Fruit fly (Drosophila melanogaster) Kc167 (cell line): ENCODE data around the gene CG12071.

Source experiments
- Myc ChIP-seq: fragments of >200 bp; optimal IDR thresholded peaks from 2 replicates; lab custom pipeline; 2017; ENCODE audit warnings: missing external identifiers
- h ChIP-seq: fragments of >200 bp; optimal IDR thresholded peaks from 3 replicates; lab custom pipeline; 2018; ENCODE audit warnings: missing external identifiers
- insv ChIP-seq: fragments of >200 bp; optimal IDR thresholded peaks from 3 replicates; lab custom pipeline; 2018; ENCODE audit warnings: missing external identifiers
- psq ChIP-seq: fragments of >200 bp; optimal IDR thresholded peaks from 2 replicates; lab custom pipeline; 2017; ENCODE audit warnings: missing external identifiers
- ttk ChIP-seq: sonication (Bioruptor generic); optimal IDR thresholded peaks from 2 replicates; lab custom pipeline; 2017; ENCODE audit warnings: missing external identifiers

DNA sequence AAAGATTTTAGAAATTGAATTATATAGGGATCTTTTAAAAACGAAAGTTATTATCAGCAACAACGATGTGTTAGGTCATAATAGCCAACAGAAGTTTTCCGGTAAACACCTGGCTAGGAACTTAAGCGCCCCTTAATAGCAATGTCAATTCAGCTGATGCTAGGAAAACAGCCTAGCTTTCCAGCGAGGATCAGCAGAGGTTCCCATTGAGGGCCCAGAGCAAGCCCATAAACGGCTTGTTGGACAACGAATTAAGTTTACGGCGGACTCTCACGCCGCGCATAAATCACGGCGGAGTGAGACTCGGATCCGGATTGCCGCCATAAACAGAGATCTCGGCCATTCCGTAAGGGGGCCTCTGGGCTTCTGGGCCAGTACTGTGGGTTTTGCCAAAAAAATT, 32.9 kb upstream of the CG12071 start:
- TF ChIP-seq h (lab: Kevin White, UChicago): no peak
- TF ChIP-seq insv (lab: Kevin White, UChicago): no peak
- TF ChIP-seq psq: no peak
- TF ChIP-seq Myc: no peak
- no peak for TF ChIP-seq ttk (lab: Kevin White, UChicago)
